Fruit fly (Drosophila melanogaster): ENCODE data around the gene CG18814.
A peak's percentile ranks its signal among the peaks of the same experiment; 100 is the strongest.

Gene CG18814

DNA sequence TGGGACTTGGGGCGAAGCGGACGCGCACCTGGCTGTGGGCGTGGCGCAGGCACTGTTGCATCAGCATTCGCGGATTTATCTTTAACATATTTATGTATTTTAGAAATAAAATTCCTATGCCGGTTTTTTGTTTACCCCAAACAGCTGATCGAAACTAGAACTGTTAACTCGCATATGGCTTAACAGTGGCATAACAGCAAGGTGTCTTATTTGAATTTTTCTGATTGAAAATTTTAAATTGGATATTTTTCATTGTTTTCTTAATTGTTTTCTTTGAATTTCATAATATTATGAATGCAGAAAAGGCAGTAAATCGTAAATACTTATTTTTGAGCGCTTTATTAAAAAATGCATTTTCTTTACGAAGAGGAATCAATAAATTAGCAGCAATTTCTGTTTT, 47.4 kb downstream of the CG18814 start, which contains the start of gene GluRS-m (continued):
- TF ChIP-seq CG34422 (GFP tag; IDR thresholded peaks at IDR 0.05), result peak; percentile 49; the same call in 1 of the 3 replicates
- TF ChIP-seq CG7963 (GFP tag; IDR thresholded peaks at IDR 0.05; ENCODE audit: partially characterized antibody), result no peak
- TF ChIP-seq insv (GFP tag; optimal IDR thresholded peaks at IDR 0.05), result peak in 1 of 2 experiments; percentile 92
- no peak for TF ChIP-seq pb (GFP tag; optimal IDR thresholded peaks at IDR 0.05)
- peak; percentile 25 for TF ChIP-seq nerfin-1 (tag; optimal IDR thresholded peaks at IDR 0.05)
- TF ChIP-seq crp (GFP tag; optimal IDR thresholded peaks at IDR 0.05), result peak; percentile 15 to 82
- no peak for TF ChIP-seq CG2202 (tag; optimal IDR thresholded peaks at IDR 0.05)
- no peak for TF ChIP-seq Dbx (GFP tag; IDR thresholded peaks at IDR 0.05)
- TF ChIP-seq CG11696 (GFP tag; IDR thresholded peaks at IDR 0.05), result no peak
- TF ChIP-seq ato (GFP tag; IDR thresholded peaks at IDR 0.05; ENCODE audit: partially characterized antibody), result no peak
- no peak for TF ChIP-seq CkIIα-i1 (GFP tag; IDR thresholded peaks at IDR 0.05)
- no peak for TF ChIP-seq Antp (GFP tag; optimal IDR thresholded peaks at IDR 0.05)
- TF ChIP-seq br (optimal IDR thresholded peaks at IDR 0.05), result no peak
- TF ChIP-seq kni (GFP tag; optimal IDR thresholded peaks at IDR 0.05), result peak; percentile 7
- peak; percentile 5 for TF ChIP-seq Med (GFP tag)
- peak; percentile 60; the same call in 1 of the 2 replicates for TF ChIP-seq MBD-R2 (GFP tag; IDR thresholded peaks at IDR 0.05)
- TF ChIP-seq CG9817 (tag; optimal IDR thresholded peaks at IDR 0.05), result no peak
- TF ChIP-seq CG10267 (tag; optimal IDR thresholded peaks at IDR 0.05), result no peak
- TF ChIP-seq sim (GFP tag; IDR thresholded peaks at IDR 0.05), result no peak
- TF ChIP-seq CG2120 (GFP tag; optimal IDR thresholded peaks at IDR 0.05), result no peak
- no peak for TF ChIP-seq Eip74EF (GFP tag; optimal IDR thresholded peaks at IDR 0.05)
- TF ChIP-seq CG9609 (GFP tag; optimal IDR thresholded peaks at IDR 0.05), result no peak
- TF ChIP-seq scrt (GFP tag; optimal IDR thresholded peaks at IDR 0.05), result no peak
- no peak for TF ChIP-seq eve (GFP tag; optimal IDR thresholded peaks at IDR 0.05)
- no peak for TF ChIP-seq E2f2 (GFP tag; IDR thresholded peaks at IDR 0.05)
- TF ChIP-seq pum (GFP tag; optimal IDR thresholded peaks at IDR 0.05), result no peak
- no peak for TF ChIP-seq CG13296 (GFP tag; optimal IDR thresholded peaks at IDR 0.05)
- TF ChIP-seq CG10543 (GFP tag; optimal IDR thresholded peaks at IDR 0.05), result no peak
- no peak for TF ChIP-seq B-H1 (GFP tag; IDR thresholded peaks at IDR 0.05)
- TF ChIP-seq CG2889 (GFP tag; IDR thresholded peaks at IDR 0.05), result no peak
- TF ChIP-seq pita (GFP tag; optimal IDR thresholded peaks at IDR 0.05), result no peak
- TF ChIP-seq HLH54F (GFP tag; optimal IDR thresholded peaks at IDR 0.05), result no peak
- no peak for TF ChIP-seq row (GFP tag; IDR thresholded peaks at IDR 0.05)
- TF ChIP-seq CG31441 (GFP tag; IDR thresholded peaks at IDR 0.05), result no peak
- no peak for TF ChIP-seq D (optimal IDR thresholded peaks at IDR 0.05)
- no peak for TF ChIP-seq D (GFP tag; optimal IDR thresholded peaks at IDR 0.05)
- no peak for TF ChIP-seq CG15479 (GFP tag; optimal IDR thresholded peaks at IDR 0.05)
- TF ChIP-seq Max (GFP tag; optimal IDR thresholded peaks at IDR 0.05), result no peak
- no peak for TF ChIP-seq Stat92E (GFP tag; optimal IDR thresholded peaks at IDR 0.05)
- TF ChIP-seq Ptx1 (GFP tag; IDR thresholded peaks at IDR 0.05), result no peak
- TF ChIP-seq stc (GFP tag; IDR thresholded peaks at IDR 0.05), result no peak
- TF ChIP-seq NfI (GFP tag; optimal IDR thresholded peaks at IDR 0.05), result no peak
- no peak for TF ChIP-seq al (GFP tag; IDR thresholded peaks at IDR 0.05)

All from whole organism, embryonic.